Worm (Caenorhabditis elegans) whole organism, late embryonic: ENCODE data around the gene ilcr-2.

ENCODE experiments used
- ceh-14 ChIP-seq: sonication (generic microtip); optimal IDR thresholded peaks from 2 replicates; lab custom pipeline; 2016; ENCODE audit warnings: missing genotype, missing genetic modification characterization, missing compliant biosample characterization
- ceh-18 ChIP-seq: sonication (generic microtip); optimal IDR thresholded peaks from 2 replicates; lab custom pipeline; 2016; ENCODE audit warnings: missing genetic modification characterization, missing compliant biosample characterization
- ceh-6 ChIP-seq: fragments of 200-800 bp; sonication (Bioruptor generic); optimal IDR thresholded peaks from 2 replicates; lab custom pipeline; 2018; ENCODE audit warnings: mild to moderate bottlenecking, missing genetic modification characterization, missing compliant biosample characterization
- elt-2 ChIP-seq: sonication (generic microtip); optimal IDR thresholded peaks from 2 replicates; lab custom pipeline; 2016; ENCODE audit warnings: missing genetic modification reagents, missing genetic modification characterization, missing compliant biosample characterization
- lin-11 ChIP-seq: fragments of 200-800 bp; sonication (Bioruptor generic); optimal IDR thresholded peaks from 2 replicates; lab custom pipeline; 2018; ENCODE audit warnings: mild to moderate bottlenecking, missing genetic modification characterization, missing compliant biosample characterization
- nhr-11 ChIP-seq: fragments of 150-350 bp; optimal IDR thresholded peaks from 2 replicates; lab custom pipeline; 2014; ENCODE audit warnings: missing biosample characterization, missing genetic modification characterization
- pha-4 ChIP-seq: fragments of 150-350 bp; optimal IDR thresholded peaks from 2 replicates; lab custom pipeline; 2018; ENCODE audit warnings: missing biosample characterization, missing genetic modification reagents, missing genetic modification characterization
- pros-1 ChIP-seq: fragments of 150-350 bp; optimal IDR thresholded peaks from 2 replicates; lab custom pipeline; 2014; ENCODE audit warnings: missing biosample characterization, missing genetic modification reagents, missing genetic modification characterization
- sox-4 ChIP-seq: sonication (generic microtip); optimal IDR thresholded peaks from 2 replicates; lab custom pipeline; 2017; ENCODE audit warnings: mild to moderate bottlenecking, missing genetic modification characterization, inconsistent platforms, missing compliant biosample characterization

ce11 chrII:5503760-5504159, 28.7 kb downstream of the ilcr-2 start, which contains the start of gene cyp-44A1:
- TF ChIP-seq ceh-6 (GFP tag; lab: Kevin White, UChicago) (no peak), lin-11 (no peak), sox-4 (tag; lab: Kevin White, UChicago) (no peak), pha-4 (no peak), nhr-11 (tag; lab: Kevin White, UChicago) (no peak), elt-2 (tag; lab: Kevin White, UChicago) (peak; percentile 74), ceh-18 (tag; lab: Kevin White, UChicago) (no peak), pros-1 (tag; lab: Kevin White, UChicago) (no peak), ceh-14 (tag; lab: Kevin White, UChicago) (no peak)
